Fruit fly (Drosophila melanogaster) whole organism, embryonic: Measurements from ENCODE around the gene p-cup.

ENCODE experiments used
- Aef1 ChIP-seq: fragments of 200-800 bp; sonication (Bioruptor generic); IDR thresholded peaks from 3 replicates; pipeline ENCODE4 v1.3.6; 2022; ENCODE audit warnings: missing biosample characterization, missing genetic modification characterization
- Asciz ChIP-seq: fragments of 200-800 bp; sonication (Bioruptor generic); optimal IDR thresholded peaks from 2 replicates; lab custom pipeline; 2017; ENCODE audit warnings: missing biosample characterization, mild to moderate bottlenecking, missing genetic modification characterization, missing genetic modification reagents
- CG11398 ChIP-seq: fragments of 200-800 bp; sonication (Bioruptor generic); optimal IDR thresholded peaks from 2 replicates; lab custom pipeline; 2016; ENCODE audit warnings: missing biosample characterization, missing genetic modification characterization
- CG11456 ChIP-seq: fragments of 200-800 bp; sonication (Bioruptor generic); IDR thresholded peaks from 3 replicates; pipeline ENCODE4 v1.3.6; 2022; ENCODE audit warnings: missing biosample characterization, missing genetic modification characterization
- CG11560 ChIP-seq: fragments of 200-800 bp; sonication (Bioruptor generic); IDR thresholded peaks from 3 replicates; pipeline ENCODE4 v1.3.6; 2022; ENCODE audit warnings: missing biosample characterization, missing genetic modification characterization
- CG11696 ChIP-seq: fragments of 200-800 bp; sonication (Bioruptor generic); IDR thresholded peaks from 2 replicates; pipeline ENCODE4 v1.3.6; 2022; ENCODE audit warnings: missing biosample characterization, missing genetic modification characterization
- CG12155 ChIP-seq: fragments of 200-800 bp; sonication (Bioruptor generic); optimal IDR thresholded peaks from 3 replicates; lab custom pipeline; 2016; ENCODE audit warnings: missing biosample characterization, missing genetic modification characterization
- CG12219 ChIP-seq: fragments of 200-800 bp; sonication (Bioruptor generic); optimal IDR thresholded peaks from 3 replicates; lab custom pipeline; 2018; ENCODE audit warnings: missing biosample characterization, mild to moderate bottlenecking, missing genetic modification characterization
- CG13296 ChIP-seq: fragments of 200-800 bp; sonication (Bioruptor generic); optimal IDR thresholded peaks from 3 replicates; lab custom pipeline; 2018; ENCODE audit warnings: missing biosample characterization, mild to moderate bottlenecking, missing genetic modification characterization
- CG13624 ChIP-seq: fragments of 200-800 bp; sonication (Bioruptor generic); optimal IDR thresholded peaks from 2 replicates; lab custom pipeline; 2016; ENCODE audit warnings: missing biosample characterization, missing genetic modification characterization
- CG14441 ChIP-seq: fragments of 200-800 bp; sonication (Bioruptor generic); IDR thresholded peaks from 2 replicates; pipeline ENCODE4 v1.3.6; 2022; ENCODE audit warnings: missing biosample characterization, missing genetic modification characterization
- CG14860 ChIP-seq: fragments of 200-800 bp; sonication (Bioruptor generic); IDR thresholded peaks from 3 replicates; pipeline ENCODE4 v1.3.6; 2022; ENCODE audit warnings: missing biosample characterization, missing genetic modification characterization; ENCODE audit not compliant: partially characterized antibody
- CG17186 ChIP-seq: fragments of 200-800 bp; sonication (Bioruptor generic); optimal IDR thresholded peaks from 3 replicates; lab custom pipeline; 2017; ENCODE audit warnings: missing biosample characterization, missing genetic modification reagents, missing genetic modification characterization
- CG17612 ChIP-seq: fragments of 200-800 bp; sonication (Bioruptor generic); IDR thresholded peaks from 2 replicates; pipeline ENCODE4 v1.3.6; 2022; ENCODE audit warnings: missing biosample characterization, missing genetic modification characterization
- CG17802 ChIP-seq: fragments of 200-800 bp; sonication (Bioruptor generic); optimal IDR thresholded peaks from 2 replicates; lab custom pipeline; 2018; ENCODE audit warnings: missing biosample characterization, mild to moderate bottlenecking, missing genetic modification characterization, moderate library complexity
- CG18599 ChIP-seq: fragments of 200-800 bp; sonication (Bioruptor generic); optimal IDR thresholded peaks from 3 replicates; lab custom pipeline; 2017; ENCODE audit warnings: missing biosample characterization, missing genetic modification characterization, mild to moderate bottlenecking, moderate library complexity, missing genetic modification reagents
- CG2202 ChIP-seq: fragments of 200-800 bp; sonication (Bioruptor generic); optimal IDR thresholded peaks from 2 replicates; lab custom pipeline; 2018; ENCODE audit warnings: missing biosample characterization, mild to moderate bottlenecking, missing genetic modification characterization
- CG2889 ChIP-seq: fragments of 200-800 bp; sonication (Bioruptor generic); IDR thresholded peaks from 3 replicates; pipeline ENCODE4 v1.3.6; 2022; ENCODE audit warnings: missing biosample characterization, missing genetic modification characterization
- CG30403 ChIP-seq: fragments of 200-800 bp; sonication (Bioruptor generic); optimal IDR thresholded peaks from 3 replicates; lab custom pipeline; 2016; ENCODE audit warnings: missing biosample characterization, missing genetic modification characterization
- CG31224 ChIP-seq: fragments of 200-800 bp; sonication (Bioruptor generic); IDR thresholded peaks from 2 replicates; pipeline ENCODE4 v1.3.6; 2022; ENCODE audit warnings: missing biosample characterization, missing genetic modification characterization
- CG5245 ChIP-seq: fragments of 200-800 bp; sonication (Bioruptor generic); optimal IDR thresholded peaks from 3 replicates; lab custom pipeline; 2016; ENCODE audit warnings: missing biosample characterization, missing genetic modification characterization
- CG5953 ChIP-seq: fragments of 200-800 bp; sonication (Bioruptor generic); IDR thresholded peaks from 2 replicates; pipeline ENCODE4 v1.3.6; 2022; ENCODE audit warnings: missing biosample characterization, missing genetic modification characterization
- CG7357 ChIP-seq: fragments of 200-800 bp; sonication (Bioruptor generic); IDR thresholded peaks from 3 replicates; pipeline ENCODE4 v1.3.6; 2022; ENCODE audit warnings: missing biosample characterization, missing genetic modification characterization
- CG8359 ChIP-seq: fragments of 200-800 bp; sonication (Bioruptor generic); optimal IDR thresholded peaks from 2 replicates; lab custom pipeline; 2017; ENCODE audit warnings: missing biosample characterization, mild to moderate bottlenecking, missing genetic modification characterization, borderline replicate concordance
- Dbx ChIP-seq: fragments of 200-800 bp; sonication (Bioruptor generic); IDR thresholded peaks from 3 replicates; pipeline ENCODE4 v1.3.6; 2022; ENCODE audit warnings: missing biosample characterization, missing genetic modification characterization
- Dfd ChIP-seq, 2 experiments: fragments of >200 bp; optimal IDR thresholded peaks; 2 replicates each; lab custom pipeline; 2017; ENCODE audit warnings: missing biosample characterization in 2 of 2, missing genetic modification characterization in 2 of 2
- Drgx ChIP-seq: fragments of 200-800 bp; sonication (Bioruptor generic); IDR thresholded peaks from 2 replicates; pipeline ENCODE4 v1.3.6; 2022; ENCODE audit warnings: missing biosample characterization, missing genetic modification characterization
- E2f2 ChIP-seq: fragments of 200-800 bp; sonication (Bioruptor generic); IDR thresholded peaks from 2 replicates; pipeline ENCODE4 v1.3.6; 2022; ENCODE audit warnings: missing biosample characterization, missing genetic modification characterization
- Ets97D ChIP-seq: fragments of 200-800 bp; sonication (Bioruptor generic); optimal IDR thresholded peaks from 3 replicates; lab custom pipeline; 2016; ENCODE audit warnings: missing biosample characterization, missing genetic modification characterization
- H2.0 ChIP-seq: fragments of 200-800 bp; sonication (Bioruptor generic); IDR thresholded peaks from 2 replicates; pipeline ENCODE4 v1.3.6; 2022; ENCODE audit warnings: missing biosample characterization, missing genetic modification characterization
- HmgZ ChIP-seq: fragments of 200-800 bp; sonication (Bioruptor generic); optimal IDR thresholded peaks from 2 replicates; lab custom pipeline; 2018; ENCODE audit warnings: missing biosample characterization, mild to moderate bottlenecking, missing genetic modification characterization
- Nf-YC ChIP-seq: fragments of 200-800 bp; optimal IDR thresholded peaks from 3 replicates; lab custom pipeline; 2019; ENCODE audit warnings: missing biosample characterization, mild to moderate bottlenecking, missing genetic modification characterization, moderate library complexity
- Ravus ChIP-seq: fragments of 200-800 bp; sonication (Bioruptor generic); IDR thresholded peaks from 2 replicates; pipeline ENCODE4 v1.3.6; 2022; ENCODE audit warnings: missing biosample characterization, missing genetic modification characterization
- bigmax ChIP-seq: fragments of 200-800 bp; sonication (Bioruptor generic); optimal IDR thresholded peaks from 2 replicates; lab custom pipeline; 2018; ENCODE audit warnings: missing biosample characterization, mild to moderate bottlenecking, missing genetic modification characterization
- cas ChIP-seq: fragments of 200-800 bp; sonication (Bioruptor generic); IDR thresholded peaks from 2 replicates; pipeline ENCODE4 v1.3.6; 2022; ENCODE audit warnings: missing biosample characterization, missing genetic modification characterization
- cato ChIP-seq: fragments of 200-800 bp; sonication (Bioruptor generic); optimal IDR thresholded peaks from 2 replicates; lab custom pipeline; 2016; ENCODE audit warnings: missing biosample characterization, missing genetic modification characterization, borderline replicate concordance
- cg ChIP-seq: fragments of 200-800 bp; sonication (Bioruptor generic); optimal IDR thresholded peaks from 3 replicates; lab custom pipeline; 2019; ENCODE audit warnings: missing biosample characterization, mild to moderate bottlenecking, missing genetic modification characterization, moderate library complexity
- cwo ChIP-seq: fragments of 200-800 bp; sonication (Bioruptor generic); optimal IDR thresholded peaks from 3 replicates; lab custom pipeline; 2017; ENCODE audit warnings: missing biosample characterization, missing genetic modification characterization, mild to moderate bottlenecking, moderate library complexity, missing genetic modification reagents
- danr ChIP-seq: fragments of 200-800 bp; sonication (Bioruptor generic); IDR thresholded peaks from 2 replicates; pipeline ENCODE4 v1.3.6; 2022; ENCODE audit warnings: missing biosample characterization, missing genetic modification characterization
- ewg ChIP-seq: fragments of 200-800 bp; sonication (Bioruptor generic); optimal IDR thresholded peaks from 3 replicates; lab custom pipeline; 2017; ENCODE audit warnings: mild to moderate bottlenecking, missing biosample characterization, missing genetic modification reagents, missing genetic modification characterization
- gcm2 ChIP-seq: fragments of 200-800 bp; sonication (Bioruptor generic); optimal IDR thresholded peaks from 2 replicates; lab custom pipeline; 2016; ENCODE audit warnings: missing biosample characterization, missing genetic modification characterization
- gt ChIP-seq: fragments of 200-800 bp; sonication (Bioruptor generic); IDR thresholded peaks from 2 replicates; pipeline ENCODE4 v1.3.6; 2022; ENCODE audit warnings: missing biosample characterization, missing genetic modification characterization
- lbe ChIP-seq: fragments of 200-800 bp; sonication (Bioruptor generic); optimal IDR thresholded peaks from 2 replicates; lab custom pipeline; 2016; ENCODE audit warnings: missing biosample characterization, mild to moderate bottlenecking, missing genetic modification characterization
- lola ChIP-seq, 3 experiments: fragments of >200 bp in 2 of 3; fragments of 200-800 bp in 1 of 3; sonication (Bioruptor generic) in 1 of 3; optimal IDR thresholded peaks; 2 replicates each; lab custom pipeline; 2017 to 2019; ENCODE audit warnings: missing biosample characterization in 3 of 3, missing genetic modification characterization in 3 of 3, mild to moderate bottlenecking in 1 of 3, moderate library complexity in 1 of 3
- otp ChIP-seq: fragments of 200-800 bp; sonication (Bioruptor generic); IDR thresholded peaks from 3 replicates; pipeline ENCODE4, ENCODE4 v1.3.6; 2022; ENCODE audit warnings: missing biosample characterization, missing genetic modification characterization
- prd ChIP-seq, 3 experiments: fragments of >200 bp in 2 of 3; fragments of 200-800 bp in 1 of 3; sonication (Bioruptor generic) in 1 of 3; optimal IDR thresholded peaks in 2 of 3; IDR thresholded peaks in 1 of 3; 2 replicates in 2 of 3; 3 replicates in 1 of 3; pipeline versions ENCODE4 v1.3.6 to Lab custom; 2017 to 2022; ENCODE audit warnings: missing biosample characterization in 1 of 3, missing genetic modification characterization in 1 of 3
- slou ChIP-seq: fragments of 200-800 bp; sonication (Bioruptor generic); optimal IDR thresholded peaks from 3 replicates; lab custom pipeline; 2016; ENCODE audit warnings: missing biosample characterization, missing genetic modification characterization
- ssp ChIP-seq: fragments of 200-800 bp; sonication (Bioruptor generic); IDR thresholded peaks from 2 replicates; pipeline ENCODE4 v1.3.6; 2022; ENCODE audit warnings: missing biosample characterization, missing genetic modification characterization
- sug ChIP-seq: fragments of 200-800 bp; optimal IDR thresholded peaks from 2 replicates; lab custom pipeline; 2019; ENCODE audit warnings: missing biosample characterization, mild to moderate bottlenecking, missing genetic modification characterization, moderate library complexity
- tap ChIP-seq: fragments of 200-800 bp; optimal IDR thresholded peaks from 3 replicates; lab custom pipeline; 2019; ENCODE audit warnings: missing biosample characterization, mild to moderate bottlenecking, missing genetic modification characterization, moderate library complexity

p-cup gene

dm6 chrX:17493635-17494296 lies 45.2 kb upstream of the p-cup start (continued):
- TF ChIP-seq CG11696 (no peak), prd (optimal IDR thresholded peaks at IDR 0.05; lab: Kevin White, UChicago) (no peak), prd (GFP tag; IDR thresholded peaks at IDR 0.05; lab: Robert Waterston, UW) (peak; percentile 39; the same call in 1 of the 3 replicates), Drgx (GFP tag; lab: Robert Waterston, UW) (peak; percentile 51; the same call in 1 of the 2 replicates), Aef1 (GFP tag; lab: Robert Waterston, UW) (no peak), gcm2 (GFP tag; lab: Kevin White, UChicago) (no peak), CG14441 (0 out of 2 replicates have a peak, but pooled peaks have one; percentile 6), CG11398 (no peak), ewg (GFP tag; lab: Kevin White, UChicago) (no peak), CG5245 (GFP tag; lab: Kevin White, UChicago) (no peak), CG12155 (GFP tag; lab: Kevin White, UChicago) (no peak), CG13296 (GFP tag; lab: Kevin White, UChicago) (no peak), danr (GFP tag; lab: Robert Waterston, UW) (no peak), otp (GFP tag; lab: Robert Waterston, UW) (no peak), CG11560 (no peak), HmgZ (no peak), cwo (GFP tag; lab: Kevin White, UChicago) (no peak), CG2889 (GFP tag; lab: Robert Waterston, UW) (no peak), ssp (no peak), cato (GFP tag; lab: Kevin White, UChicago) (no peak), CG2202 (tag; lab: Kevin White, UChicago) (no peak), CG31224 (GFP tag; lab: Robert Waterston, UW) (no peak), cas (no peak), cg (GFP tag; lab: Kevin White, UChicago) (no peak), Dbx (GFP tag; lab: Robert Waterston, UW) (no peak), E2f2 (GFP tag; lab: Robert Waterston, UW) (no peak), lbe (GFP tag; lab: Kevin White, UChicago) (no peak), bigmax (GFP tag; lab: Kevin White, UChicago) (no peak), CG30403 (GFP tag; lab: Kevin White, UChicago) (no peak), Dfd (GFP tag; optimal IDR thresholded peaks at IDR 0.05; lab: Kevin White, UChicago) (no peak), slou (GFP tag; lab: Kevin White, UChicago) (no peak), CG11456 (GFP tag; lab: Robert Waterston, UW) (no peak), CG8359 (GFP tag; lab: Kevin White, UChicago) (no peak), CG17186 (GFP tag; lab: Kevin White, UChicago) (no peak), CG7357 (GFP tag; lab: Robert Waterston, UW) (no peak), CG14860 (0 out of 3 replicates have a peak, but pooled peaks have one; percentile 38), CG5953 (GFP tag; lab: Robert Waterston, UW) (no peak), H2.0 (GFP tag; lab: Robert Waterston, UW) (no peak), tap (tag; lab: Kevin White, UChicago) (no peak), lola (GFP tag; optimal IDR thresholded peaks at IDR 0.05; lab: Kevin White, UChicago) (no peak), Nf-YC (no peak), CG12219 (GFP tag; lab: Kevin White, UChicago) (no peak), Asciz (GFP tag; lab: Kevin White, UChicago) (no peak), gt (GFP tag; lab: Robert Waterston, UW) (no peak), CG18599 (GFP tag; lab: Kevin White, UChicago) (no peak), Ravus (GFP tag; lab: Robert Waterston, UW) (no peak), CG17802 (no peak), sug (tag; lab: Kevin White, UChicago) (no peak), CG13624 (GFP tag; lab: Kevin White, UChicago) (no peak), Ets97D (GFP tag; lab: Kevin White, UChicago) (no peak), CG17612 (no peak)
